Worm (Caenorhabditis elegans) whole organism, L2 larva: ENCODE measurements around the gene cest-2.2.

ENCODE experiments used
- ama-1 ChIP-seq: fragments of 150-350 bp; optimal IDR thresholded peaks from 2 replicates; lab custom pipeline; 2018; ENCODE audit warnings: inconsistent platforms
- ceh-16 ChIP-seq: fragments of 150-350 bp; optimal IDR thresholded peaks from 2 replicates; lab custom pipeline; 2014; ENCODE audit warnings: missing biosample characterization, missing genetic modification characterization
- ceh-82 ChIP-seq: fragments of 150-350 bp; optimal IDR thresholded peaks from 2 replicates; lab custom pipeline; 2014; ENCODE audit warnings: missing biosample characterization, missing genetic modification characterization
- lin-39 ChIP-seq: fragments of 150-350 bp; optimal IDR thresholded peaks from 2 replicates; lab custom pipeline; 2014; ENCODE audit warnings: missing biosample characterization, missing genetic modification reagents, missing genetic modification characterization
- lsy-2 ChIP-seq, 2 experiments: fragments of 150-350 bp in 1 of 2; sonication (generic microtip) in 1 of 2; optimal IDR thresholded peaks; 2 replicates each; lab custom pipeline; 2014 to 2017; ENCODE audit warnings: missing biosample characterization in 2 of 2, missing genetic modification characterization in 2 of 2
- mab-5 ChIP-seq: fragments of 150-350 bp; optimal IDR thresholded peaks from 2 replicates; lab custom pipeline; 2014; ENCODE audit warnings: missing biosample characterization, missing genetic modification characterization
- mdl-1 ChIP-seq, 2 experiments: fragments of 150-350 bp in 1 of 2; sonication (generic microtip) in 1 of 2; optimal IDR thresholded peaks; 2 replicates each; lab custom pipeline; 2017; ENCODE audit warnings: missing biosample characterization in 2 of 2, missing genetic modification characterization in 2 of 2
- nhr-11 ChIP-seq: fragments of 150-350 bp; optimal IDR thresholded peaks from 2 replicates; lab custom pipeline; 2014; ENCODE audit warnings: missing biosample characterization, missing genetic modification characterization
- nhr-23 ChIP-seq: fragments of 150-350 bp; optimal IDR thresholded peaks from 2 replicates; lab custom pipeline; 2014; ENCODE audit warnings: missing biosample characterization, missing genetic modification reagents, missing genetic modification characterization
- sma-9 ChIP-seq, 2 experiments: fragments of 150-350 bp in 1 of 2; sonication (generic microtip) in 1 of 2; optimal IDR thresholded peaks; 2 replicates each; lab custom pipeline; 2014 to 2016; ENCODE audit warnings: missing genetic modification characterization in 2 of 2, mild to moderate bottlenecking in 1 of 2, missing biosample characterization in 1 of 2, missing compliant biosample characterization in 1 of 2, missing genetic modification reagents in 1 of 2, moderate library complexity in 1 of 2

ce11 chrV:14145267-14145666 lies 29.9 kb downstream of the cest-2.2 start, which contains the start of gene par-1:
- TF ChIP-seq lin-39 (tag; lab: Kevin White, UChicago) (no peak), sma-9 (GFP tag; optimal IDR thresholded peaks at IDR 0.05; lab: Kevin White, UChicago) (no peak), sma-9 (tag; optimal IDR thresholded peaks at IDR 0.05; lab: Kevin White, UChicago) (no peak), nhr-11 (tag; lab: Kevin White, UChicago) (no peak), nhr-23 (tag; lab: Kevin White, UChicago) (no peak), ceh-82 (no peak), lsy-2 (tag; optimal IDR thresholded peaks at IDR 0.05; lab: Kevin White, UChicago) (no peak), mdl-1 (tag; optimal IDR thresholded peaks at IDR 0.05; lab: Kevin White, UChicago) (no peak), ama-1 (no peak), ceh-16 (tag; lab: Kevin White, UChicago) (no peak), mab-5 (no peak)
